Fruit fly (Drosophila melanogaster) whole organism, adult: Measurements from ENCODE around the gene CG9072.

Experiments used
- CG11617 ChIP-seq: fragments of 200-800 bp; sonication (Bioruptor generic); optimal IDR thresholded peaks from 2 replicates; lab custom pipeline; 2017; ENCODE audit warnings: mild to moderate bottlenecking, missing biosample characterization, missing genetic modification reagents, missing genetic modification characterization
- CG12768 ChIP-seq: fragments of 200-800 bp; sonication (Bioruptor generic); optimal IDR thresholded peaks from 2 replicates; lab custom pipeline; 2017; ENCODE audit warnings: missing biosample characterization, missing genetic modification characterization, mild to moderate bottlenecking, moderate library complexity, missing genetic modification reagents
- CG14711 ChIP-seq: fragments of 200-800 bp; sonication (Bioruptor generic); optimal IDR thresholded peaks from 2 replicates; lab custom pipeline; 2018; ENCODE audit warnings: missing biosample characterization, mild to moderate bottlenecking, missing genetic modification characterization, moderate library complexity
- CG1620 ChIP-seq: fragments of 200-800 bp; sonication (Bioruptor generic); optimal IDR thresholded peaks from 2 replicates; lab custom pipeline; 2016; ENCODE audit warnings: missing biosample characterization, missing genetic modification characterization
- CG33017 ChIP-seq: fragments of 200-800 bp; sonication (Bioruptor generic); optimal IDR thresholded peaks from 2 replicates; lab custom pipeline; 2018; ENCODE audit warnings: missing biosample characterization, mild to moderate bottlenecking, missing genetic modification characterization, moderate library complexity
- CG5204 ChIP-seq: fragments of 200-800 bp; sonication (Bioruptor generic); optimal IDR thresholded peaks from 2 replicates; lab custom pipeline; 2016; ENCODE audit warnings: missing biosample characterization, missing genetic modification characterization
- CG7045 ChIP-seq: fragments of 200-800 bp; sonication (Bioruptor generic); optimal IDR thresholded peaks from 2 replicates; lab custom pipeline; 2017; ENCODE audit warnings: missing biosample characterization, mild to moderate bottlenecking, missing genetic modification characterization
- CG7101 ChIP-seq: fragments of 200-800 bp; sonication (Bioruptor generic); optimal IDR thresholded peaks from 2 replicates; lab custom pipeline; 2018; ENCODE audit warnings: missing biosample characterization, mild to moderate bottlenecking, missing genetic modification characterization, moderate library complexity
- Clk ChIP-seq: fragments of 200-800 bp; sonication (Bioruptor generic); optimal IDR thresholded peaks from 2 replicates; lab custom pipeline; 2017; ENCODE audit warnings: missing biosample characterization, missing genetic modification characterization
- Crg-1 ChIP-seq: fragments of 200-800 bp; sonication (Bioruptor generic); optimal IDR thresholded peaks from 2 replicates; lab custom pipeline; 2016; ENCODE audit warnings: missing biosample characterization, missing genetic modification characterization
- Hr96 ChIP-seq: fragments of 200-800 bp; sonication (Bioruptor generic); optimal IDR thresholded peaks from 2 replicates; lab custom pipeline; 2016; ENCODE audit warnings: missing biosample characterization, missing genetic modification characterization
- Mnt ChIP-seq: fragments of 200-800 bp; sonication (Bioruptor generic); optimal IDR thresholded peaks from 2 replicates; lab custom pipeline; 2016; ENCODE audit warnings: missing biosample characterization, mild to moderate bottlenecking, missing genetic modification characterization
- bab1 ChIP-seq: fragments of 200-800 bp; sonication (Bioruptor generic); optimal IDR thresholded peaks from 3 replicates; lab custom pipeline; 2019; ENCODE audit warnings: missing biosample characterization, mild to moderate bottlenecking, missing genetic modification characterization, moderate library complexity
- cic ChIP-seq: fragments of 200-800 bp; sonication (Bioruptor generic); optimal IDR thresholded peaks from 2 replicates; lab custom pipeline; 2017; ENCODE audit warnings: missing biosample characterization, mild to moderate bottlenecking, missing genetic modification characterization, moderate library complexity
- cnc ChIP-seq, 2 experiments: fragments of >200 bp; optimal IDR thresholded peaks; 2 replicates each; lab custom pipeline; 2017
- kay ChIP-seq: fragments of 200-800 bp; sonication (Bioruptor generic); peaks from one replicate; lab custom pipeline; 2016; ENCODE audit warnings: missing biosample characterization, missing genetic modification characterization, borderline replicate concordance
- ovo ChIP-seq: fragments of 200-800 bp; sonication (Bioruptor generic); optimal IDR thresholded peaks from 2 replicates; lab custom pipeline; 2016; ENCODE audit warnings: missing biosample characterization, missing genetic modification characterization
- pad ChIP-seq: fragments of 200-800 bp; sonication (Bioruptor generic); optimal IDR thresholded peaks from 3 replicates; lab custom pipeline; 2017; ENCODE audit warnings: missing biosample characterization, missing genetic modification characterization, mild to moderate bottlenecking, moderate library complexity, missing genetic modification reagents
- tj ChIP-seq: fragments of 200-800 bp; sonication (Bioruptor generic); optimal IDR thresholded peaks from 3 replicates; lab custom pipeline; 2017; ENCODE audit warnings: missing biosample characterization, mild to moderate bottlenecking, missing genetic modification characterization, moderate library complexity
- toe ChIP-seq: fragments of 200-800 bp; sonication (Bioruptor generic); optimal IDR thresholded peaks from 2 replicates; lab custom pipeline; 2016; ENCODE audit warnings: missing biosample characterization, missing genetic modification characterization

The CG9072 gene

DNA sequence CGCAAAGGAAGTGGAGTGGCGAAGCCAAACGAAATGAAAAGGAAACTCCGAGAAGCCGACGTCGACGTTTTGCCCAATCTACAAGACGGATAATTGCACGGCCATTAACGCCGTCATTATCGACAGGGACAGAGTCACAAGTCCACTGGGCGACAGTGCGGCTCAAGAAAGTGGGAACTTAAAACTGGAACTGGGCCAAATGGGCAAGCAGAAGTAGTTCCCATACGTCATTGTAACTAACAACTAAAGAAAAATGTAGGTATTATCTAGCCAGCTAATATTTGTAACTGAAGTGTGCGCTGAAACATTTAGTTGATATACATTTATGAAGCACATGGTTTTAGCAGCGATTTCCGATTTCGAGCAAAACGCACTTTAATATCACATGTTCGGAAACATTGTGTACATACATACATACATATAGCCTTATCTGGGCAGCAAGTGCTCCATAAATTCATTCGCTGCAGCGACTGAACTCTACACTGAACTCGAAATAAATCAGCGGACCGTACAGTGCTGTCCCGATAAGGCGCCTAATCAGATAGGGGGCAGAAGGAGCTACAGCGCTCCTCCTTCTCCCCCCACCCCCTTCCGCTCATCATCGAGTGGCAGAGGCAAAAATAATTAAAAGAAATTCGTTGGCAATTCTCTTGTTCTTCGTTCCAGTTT, 24.9 kb downstream of the CG9072 start:
- TF ChIP-seq cnc (optimal IDR thresholded peaks at IDR 0.05; lab: Kevin White, UChicago) (no peak), CG11617 (peak; percentile 27), CG33017 (tag; lab: Kevin White, UChicago) (no peak), pad (GFP tag; lab: Kevin White, UChicago) (no peak), CG7045 (GFP tag; lab: Kevin White, UChicago) (no peak), CG14711 (tag; lab: Kevin White, UChicago) (no peak), Clk (GFP tag; lab: Kevin White, UChicago) (no peak), Crg-1 (GFP tag; lab: Kevin White, UChicago) (no peak), toe (no peak), CG7101 (peak; percentile 19), cic (GFP tag; lab: Kevin White, UChicago) (peak; percentile 50), Hr96 (GFP tag; lab: Kevin White, UChicago) (no peak), ovo (GFP tag; lab: Kevin White, UChicago) (peak; percentile 55), bab1 (GFP tag; lab: Kevin White, UChicago) (peak; percentile 23), kay (GFP tag; lab: Kevin White, UChicago) (peak; percentile 15), CG5204 (GFP tag; lab: Kevin White, UChicago) (no peak), Mnt (GFP tag; lab: Kevin White, UChicago) (peak; percentile 46), tj (GFP tag; lab: Kevin White, UChicago) (peak; percentile 12), CG12768 (GFP tag; lab: Kevin White, UChicago) (peak; percentile 39), CG1620 (GFP tag; lab: Kevin White, UChicago) (no peak)

- TF ChIP-seq Crg-1 (GFP tag; lab: Kevin White, UChicago) (no peak), CG5204 (GFP tag; lab: Kevin White, UChicago) (no peak), toe (no peak), Clk (GFP tag; lab: Kevin White, UChicago) (no peak), kay (GFP tag; lab: Kevin White, UChicago) (peak; percentile 0), tj (GFP tag; lab: Kevin White, UChicago) (no peak), CG7045 (GFP tag; lab: Kevin White, UChicago) (no peak)
Measured at dm6 chrX:15070137-15070536, 25.7 kb downstream of the CG9072 start.

- TF ChIP-seq cic (GFP tag; lab: Kevin White, UChicago) (peak; percentile 96), Hr96 (GFP tag; lab: Kevin White, UChicago) (peak; percentile 83), CG5204 (GFP tag; lab: Kevin White, UChicago) (peak; percentile 66), bab1 (GFP tag; lab: Kevin White, UChicago) (peak; percentile 98), CG12768 (GFP tag; lab: Kevin White, UChicago) (peak; percentile 98), kay (GFP tag; lab: Kevin White, UChicago) (peak; percentile 95), Mnt (GFP tag; lab: Kevin White, UChicago) (peak; percentile 84), CG33017 (tag; lab: Kevin White, UChicago) (peak; percentile 88), CG1620 (GFP tag; lab: Kevin White, UChicago) (peak; percentile 80), CG7101 (peak; percentile 95), ovo (GFP tag; lab: Kevin White, UChicago) (peak; percentile 75), Clk (GFP tag; lab: Kevin White, UChicago) (peak; percentile 71), tj (GFP tag; lab: Kevin White, UChicago) (peak; percentile 88), CG7045 (GFP tag; lab: Kevin White, UChicago) (peak; percentile 89), cnc (optimal IDR thresholded peaks at IDR 0.05; lab: Kevin White, UChicago) (no peak), Crg-1 (GFP tag; lab: Kevin White, UChicago) (peak; percentile 88), CG11617 (peak; percentile 90), toe (peak; percentile 64), pad (GFP tag; lab: Kevin White, UChicago) (peak; percentile 82), CG14711 (tag; lab: Kevin White, UChicago) (peak; percentile 91)
Measured at dm6 chrX:15069417-15069896, 26.4 kb downstream of the CG9072 start.

DNA sequence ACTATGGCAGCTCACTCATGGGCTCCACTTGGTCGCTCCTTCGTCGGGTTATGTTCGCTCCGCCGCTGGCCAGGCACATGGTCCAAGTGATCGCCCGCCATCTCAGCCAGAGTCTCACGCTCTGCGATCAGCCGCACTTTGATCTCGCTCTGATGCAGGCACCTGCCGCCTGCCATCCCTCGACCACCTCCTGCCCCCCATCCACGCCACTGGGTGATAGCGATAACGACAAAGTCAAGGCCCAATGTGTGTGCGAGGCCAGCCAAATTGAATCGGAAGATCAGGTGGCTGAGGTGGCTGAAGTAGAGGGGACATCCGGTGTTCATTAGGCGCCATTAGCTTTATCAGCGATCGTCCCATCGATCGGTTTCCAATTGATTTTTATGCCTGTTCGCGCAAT, 27.3 kb downstream of the CG9072 start:
- TF ChIP-seq tj (GFP tag; lab: Kevin White, UChicago): peak; percentile 15
- no peak for TF ChIP-seq kay (GFP tag; lab: Kevin White, UChicago)
- TF ChIP-seq Mnt (GFP tag; lab: Kevin White, UChicago): peak; percentile 19
- TF ChIP-seq CG12768 (GFP tag; lab: Kevin White, UChicago): peak; percentile 29
- TF ChIP-seq pad (GFP tag; lab: Kevin White, UChicago): no peak
- no peak for TF ChIP-seq Hr96 (GFP tag; lab: Kevin White, UChicago)

dm6 chrX:15066374-15067057, 29.3 kb downstream of the CG9072 start, which contains the start of the genes opm and dob:
opm (minus strand) TSS chrX:15066432.
dob (plus strand) TSS chrX:15067007.
- no peak for TF ChIP-seq cic (GFP tag; lab: Kevin White, UChicago)
- TF ChIP-seq CG14711 (tag; lab: Kevin White, UChicago): no peak
- peak; percentile 22 for TF ChIP-seq CG11617
- TF ChIP-seq CG5204 (GFP tag; lab: Kevin White, UChicago): peak; percentile 1
- TF ChIP-seq toe: no peak
- peak; percentile 14 for TF ChIP-seq Mnt (GFP tag; lab: Kevin White, UChicago)
- no peak for TF ChIP-seq CG7101
- TF ChIP-seq kay (GFP tag; lab: Kevin White, UChicago): peak; percentile 77
- peak; percentile 11 for TF ChIP-seq pad (GFP tag; lab: Kevin White, UChicago)
- no peak for TF ChIP-seq cnc (optimal IDR thresholded peaks at IDR 0.05; lab: Kevin White, UChicago)
- no peak for TF ChIP-seq bab1 (GFP tag; lab: Kevin White, UChicago)
- no peak for TF ChIP-seq Clk (GFP tag; lab: Kevin White, UChicago)
- TF ChIP-seq CG1620 (GFP tag; lab: Kevin White, UChicago): peak; percentile 27
- TF ChIP-seq CG7045 (GFP tag; lab: Kevin White, UChicago): no peak
- TF ChIP-seq ovo (GFP tag; lab: Kevin White, UChicago): no peak
- TF ChIP-seq Crg-1 (GFP tag; lab: Kevin White, UChicago): no peak
- no peak for TF ChIP-seq Hr96 (GFP tag; lab: Kevin White, UChicago)
- TF ChIP-seq CG12768 (GFP tag; lab: Kevin White, UChicago): no peak
- no peak for TF ChIP-seq tj (GFP tag; lab: Kevin White, UChicago)
- TF ChIP-seq CG33017 (tag; lab: Kevin White, UChicago): no peak
